Worm (Caenorhabditis elegans) whole organism, midembryonic: ENCODE data around the gene F38A6.5.

Experiments
- T22C8.4 ChIP-seq: fragments of 200-800 bp; sonication (Bioruptor generic); IDR thresholded peaks from 2 replicates; pipeline ENCODE4 v1.3.6; 2022; ENCODE audit warnings: missing genetic modification characterization, missing compliant biosample characterization
- cog-1 ChIP-seq: sonication (generic microtip); optimal IDR thresholded peaks from 2 replicates; lab custom pipeline; 2016; ENCODE audit warnings: missing genetic modification characterization, missing compliant biosample characterization
- flt-1 ChIP-seq: fragments of 200-800 bp; sonication (Bioruptor generic); IDR thresholded peaks from 2 replicates; pipeline ENCODE4 v1.3.6; 2022; ENCODE audit warnings: missing genetic modification characterization, missing compliant biosample characterization
- klf-2 ChIP-seq: fragments of 200-800 bp; sonication (Bioruptor generic); conservative IDR thresholded peaks from 2 replicates; pipeline ENCODE4 v1.3.6; 2022; ENCODE audit warnings: missing genetic modification reagents, missing genetic modification characterization, missing compliant biosample characterization
- med-1 ChIP-seq: sonication (generic microtip); optimal IDR thresholded peaks from 2 replicates; lab custom pipeline; 2017; ENCODE audit warnings: missing genetic modification characterization, mild to moderate bottlenecking, missing compliant biosample characterization, antibody characterized with exemption, missing genetic modification reagents; ENCODE audit not compliant: insufficient read depth
- ref-1 ChIP-seq: fragments of 200-800 bp; sonication (Bioruptor generic); conservative IDR thresholded peaks from 2 replicates; pipeline ENCODE4 v1.3.6; 2022; ENCODE audit warnings: missing genetic modification reagents, missing genetic modification characterization, missing compliant biosample characterization
- tab-1 ChIP-seq: fragments of 200-800 bp; sonication (Bioruptor generic); IDR thresholded peaks from 2 replicates; pipeline ENCODE4 v1.3.6; 2022; ENCODE audit warnings: missing genetic modification characterization, missing compliant biosample characterization
- ztf-23 ChIP-seq: fragments of 200-800 bp; sonication (Bioruptor generic); IDR thresholded peaks from 2 replicates; pipeline ENCODE4 v1.3.6; 2022; ENCODE audit warnings: missing genetic modification reagents, missing genetic modification characterization, missing compliant biosample characterization
- ztf-29 ChIP-seq: fragments of 200-800 bp; sonication (Bioruptor generic); IDR thresholded peaks from 2 replicates; pipeline ENCODE4 v1.3.6; 2022; ENCODE audit warnings: missing genetic modification reagents, missing genetic modification characterization, missing compliant biosample characterization

F38A6.5 gene

DNA sequence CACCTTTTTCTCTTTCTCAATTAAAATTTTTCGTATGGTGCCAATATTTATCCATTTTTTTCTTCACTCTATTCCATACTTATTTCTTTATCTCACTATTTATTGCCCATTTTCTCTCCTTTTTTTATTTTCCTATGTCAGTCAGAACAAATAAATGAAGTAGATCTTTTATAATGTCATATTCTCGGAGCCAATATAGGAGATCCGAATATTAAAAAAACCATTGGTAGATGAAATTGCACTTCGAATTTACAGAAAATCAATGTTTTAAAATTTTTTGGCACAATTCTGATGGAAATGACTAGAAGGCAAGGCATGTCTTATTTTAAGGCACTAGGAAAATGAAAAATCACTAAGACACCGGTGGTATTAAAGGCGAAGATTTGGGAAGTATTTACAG, 17.1 kb upstream of the F38A6.5 start:
- TF ChIP-seq ztf-29 (GFP tag; lab: Robert Waterston, UW) (no peak), flt-1 (no peak), ref-1 (no peak), med-1 (GFP tag; lab: Kevin White, UChicago) (no peak), ztf-23 (GFP tag; lab: Robert Waterston, UW) (no peak), T22C8.4 (GFP tag; lab: Robert Waterston, UW) (no peak), tab-1 (GFP tag; lab: Robert Waterston, UW) (no peak), klf-2 (GFP tag; lab: Robert Waterston, UW) (no peak), cog-1 (tag; lab: Kevin White, UChicago) (no peak)

DNA sequence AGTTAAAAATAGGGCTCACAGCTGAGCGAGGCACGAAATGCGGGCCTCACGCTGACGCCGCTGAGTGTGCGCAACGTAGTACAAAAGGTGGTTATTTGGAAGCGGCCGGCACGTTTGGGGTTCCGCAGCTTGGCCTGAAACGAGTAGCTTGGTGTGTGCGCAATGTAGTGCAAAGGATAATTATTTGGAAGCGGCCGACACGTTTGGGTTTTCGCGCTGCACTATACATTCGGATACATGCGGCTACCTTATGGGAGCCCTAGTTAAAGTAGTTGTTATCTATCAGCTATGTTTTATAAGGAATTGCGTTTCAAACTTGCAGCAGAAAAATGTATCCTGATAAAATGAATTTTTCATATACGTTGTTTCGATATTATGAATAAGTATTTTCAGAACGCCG, 16.5 kb upstream of the F38A6.5 start, which contains the start of gene Y44A6D.1:
Y44A6D.1 (minus strand) TSS at position 23 of the 400 bp plus-strand sequence.
- TF ChIP-seq flt-1 (no peak), tab-1 (GFP tag; lab: Robert Waterston, UW) (no peak), ref-1 (no peak), klf-2 (GFP tag; lab: Robert Waterston, UW) (no peak), med-1 (GFP tag; lab: Kevin White, UChicago) (no peak), T22C8.4 (GFP tag; lab: Robert Waterston, UW) (no peak)

DNA sequence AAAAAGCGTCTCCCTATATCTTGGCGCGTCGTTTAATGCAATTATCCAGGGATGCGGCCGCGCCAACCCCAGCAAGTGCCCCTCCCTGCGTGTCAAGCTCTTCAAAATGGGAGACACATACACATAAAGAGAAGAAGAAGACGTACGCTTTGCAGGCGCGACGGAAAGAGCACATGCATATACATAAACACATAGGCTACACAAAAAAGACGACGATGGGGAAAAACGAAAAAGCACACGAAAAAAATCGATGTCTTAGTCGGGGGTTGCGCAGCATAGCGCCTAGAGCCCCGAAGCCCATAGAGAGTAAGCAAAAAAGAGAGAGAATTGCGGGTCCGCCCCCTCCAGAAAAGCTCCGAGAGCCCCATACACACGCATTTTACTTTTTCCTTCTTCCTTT, 15.6 kb upstream of the F38A6.5 start, which contains the start of gene tpan-1:
tpan-1 (plus strand) TSS at position 398 of the 400 bp plus-strand sequence.
- TF ChIP-seq flt-1 (no peak), ztf-29 (GFP tag; lab: Robert Waterston, UW) (no peak), ref-1 (no peak), cog-1 (tag; lab: Kevin White, UChicago) (no peak), T22C8.4 (GFP tag; lab: Robert Waterston, UW) (no peak), tab-1 (GFP tag; lab: Robert Waterston, UW) (no peak), med-1 (GFP tag; lab: Kevin White, UChicago) (no peak), ztf-23 (GFP tag; lab: Robert Waterston, UW) (no peak)

DNA sequence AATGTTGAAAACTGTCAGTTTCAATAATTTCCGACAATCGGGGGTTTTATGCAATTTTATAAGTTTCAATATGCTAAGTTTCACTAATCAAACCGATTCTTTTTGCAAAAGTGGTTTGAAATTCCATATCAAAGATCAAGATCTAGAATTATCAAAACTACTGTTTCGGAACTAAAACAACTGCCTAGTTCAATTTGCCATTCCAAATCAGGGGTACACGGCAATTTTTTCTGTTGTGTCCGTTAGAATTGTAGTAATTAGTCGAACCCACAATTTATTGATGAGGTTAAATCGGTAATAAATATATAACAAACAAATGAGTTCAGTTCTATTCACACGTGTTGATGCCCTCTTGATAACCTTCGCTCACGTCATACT, 12.3 kb upstream of the F38A6.5 start:
- TF ChIP-seq tab-1 (GFP tag; lab: Robert Waterston, UW), result no peak
- no peak for TF ChIP-seq ztf-23 (GFP tag; lab: Robert Waterston, UW)
- TF ChIP-seq med-1 (GFP tag; lab: Kevin White, UChicago), result no peak
- TF ChIP-seq ztf-29 (GFP tag; lab: Robert Waterston, UW), result no peak
- no peak for TF ChIP-seq flt-1
- TF ChIP-seq T22C8.4 (GFP tag; lab: Robert Waterston, UW), result no peak
- no peak for TF ChIP-seq klf-2 (GFP tag; lab: Robert Waterston, UW)

DNA sequence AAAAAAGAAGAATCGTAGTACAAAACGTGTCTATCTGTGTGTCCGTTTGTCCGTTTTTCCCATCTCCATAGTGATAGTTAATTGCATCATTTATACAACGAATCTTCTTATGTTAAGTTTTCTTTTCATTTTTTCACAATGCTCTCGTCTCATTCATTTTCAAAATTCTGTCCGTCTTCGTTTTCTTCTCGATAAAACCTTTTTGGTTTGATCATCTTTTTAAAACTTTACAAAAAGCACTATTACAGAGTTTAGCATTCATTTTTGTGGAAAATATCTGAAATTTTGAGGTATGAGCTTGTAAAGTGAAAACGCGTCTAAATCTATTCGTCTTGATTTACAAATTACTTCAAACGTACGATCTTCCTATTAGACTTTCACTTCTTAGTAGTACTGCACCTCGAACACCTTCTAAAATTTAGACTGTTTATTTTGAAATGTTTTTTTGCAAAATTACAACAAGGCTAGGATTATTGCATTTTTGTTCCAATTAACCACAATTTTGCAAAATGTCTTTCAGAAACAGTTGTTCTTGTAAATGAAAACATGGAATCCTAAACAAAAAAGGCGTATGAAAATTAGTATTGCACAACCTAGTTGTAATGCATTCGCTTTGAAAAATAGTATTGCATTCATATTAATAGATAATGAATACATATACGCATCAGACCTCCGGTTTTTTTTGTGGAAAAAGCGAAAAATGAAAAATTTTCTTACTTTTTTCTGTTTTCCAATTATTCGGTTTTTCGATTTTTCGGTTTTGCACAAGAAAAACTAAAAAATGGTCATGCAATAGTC, 11.7 kb upstream of the F38A6.5 start:
- TF ChIP-seq cog-1 (tag; lab: Kevin White, UChicago) (no peak), flt-1 (no peak), med-1 (GFP tag; lab: Kevin White, UChicago) (no peak), ref-1 (no peak), klf-2 (GFP tag; lab: Robert Waterston, UW) (no peak), ztf-29 (GFP tag; lab: Robert Waterston, UW) (no peak), ztf-23 (GFP tag; lab: Robert Waterston, UW) (no peak), tab-1 (GFP tag; lab: Robert Waterston, UW) (no peak), T22C8.4 (GFP tag; lab: Robert Waterston, UW) (no peak)

DNA sequence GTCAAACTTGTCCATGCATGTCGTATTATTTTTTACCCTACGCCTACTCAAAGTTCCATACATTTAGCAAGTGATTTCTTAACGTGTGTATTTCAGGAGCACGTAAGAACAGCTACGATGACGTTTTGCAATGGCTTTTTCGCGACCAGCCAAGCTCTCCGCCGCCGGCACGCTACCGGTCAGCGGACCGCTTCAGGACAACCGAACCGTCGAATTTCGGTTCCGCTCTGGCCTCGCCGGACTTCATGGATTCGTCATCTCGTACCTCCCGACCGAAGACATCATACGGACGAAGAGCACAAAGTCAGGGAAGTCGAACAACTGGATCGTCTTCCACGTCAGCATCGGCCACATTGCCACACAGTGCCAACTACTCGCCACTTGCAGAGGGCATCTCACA, 10.1 kb upstream of the F38A6.5 start:
- TF ChIP-seq cog-1 (tag; lab: Kevin White, UChicago) (no peak), ztf-23 (GFP tag; lab: Robert Waterston, UW) (no peak), med-1 (GFP tag; lab: Kevin White, UChicago) (no peak), ztf-29 (GFP tag; lab: Robert Waterston, UW) (no peak), tab-1 (GFP tag; lab: Robert Waterston, UW) (no peak), T22C8.4 (GFP tag; lab: Robert Waterston, UW) (no peak), klf-2 (GFP tag; lab: Robert Waterston, UW) (no peak), flt-1 (no peak), ref-1 (no peak)

DNA sequence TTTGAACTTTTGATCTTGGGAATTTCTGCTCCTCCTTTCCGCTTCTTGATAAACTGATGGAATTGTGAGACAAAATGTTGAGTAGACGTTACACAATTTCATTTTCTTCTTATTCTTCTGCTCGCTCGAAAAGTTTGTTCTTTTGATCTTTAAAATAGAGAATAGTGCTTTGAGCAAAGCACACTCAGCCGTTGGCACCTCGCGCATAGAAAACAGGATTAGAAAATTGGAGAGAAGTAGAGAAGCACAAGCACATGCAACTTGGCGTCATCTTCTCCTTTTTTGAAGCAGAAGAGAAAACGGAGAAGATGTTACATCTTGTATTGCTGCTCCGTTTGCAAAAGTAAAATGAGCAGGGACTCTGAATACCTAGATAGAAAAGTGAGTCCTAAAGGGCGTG, 8.6 kb upstream of the F38A6.5 start:
- TF ChIP-seq T22C8.4 (GFP tag; lab: Robert Waterston, UW), result no peak
- TF ChIP-seq klf-2 (GFP tag; lab: Robert Waterston, UW), result no peak
- TF ChIP-seq med-1 (GFP tag; lab: Kevin White, UChicago), result no peak
- TF ChIP-seq ztf-23 (GFP tag; lab: Robert Waterston, UW), result no peak

DNA sequence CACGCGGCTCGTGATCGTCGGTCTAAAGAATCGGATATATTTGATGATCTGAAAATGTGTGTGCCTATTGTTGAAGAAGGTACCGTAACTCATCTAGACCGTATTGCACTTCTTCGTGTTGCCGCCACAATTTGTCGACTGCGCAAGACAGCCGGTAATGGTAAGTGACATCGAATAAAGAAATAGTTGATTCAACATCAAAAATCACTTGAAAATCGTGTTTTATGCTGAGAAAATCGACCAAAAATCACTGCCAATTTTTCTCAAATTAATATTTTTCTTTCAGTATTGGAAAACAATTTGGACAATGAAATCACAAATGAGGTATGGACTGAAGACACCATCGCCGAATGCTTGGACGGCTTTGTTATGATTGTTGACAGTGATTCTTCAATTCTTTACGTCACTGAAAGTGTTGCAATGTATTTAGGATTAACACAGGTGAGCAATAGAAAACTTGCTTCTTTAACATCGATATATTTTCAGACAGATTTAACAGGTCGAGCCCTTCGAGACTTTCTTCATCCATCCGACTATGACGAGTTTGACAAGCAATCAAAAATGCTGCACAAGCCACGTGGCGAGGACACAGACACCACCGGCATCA, 7.9 kb upstream of the F38A6.5 start:
- TF ChIP-seq tab-1 (GFP tag; lab: Robert Waterston, UW), result no peak
- no peak for TF ChIP-seq ref-1
- no peak for TF ChIP-seq ztf-29 (GFP tag; lab: Robert Waterston, UW)
- TF ChIP-seq klf-2 (GFP tag; lab: Robert Waterston, UW), result no peak

DNA sequence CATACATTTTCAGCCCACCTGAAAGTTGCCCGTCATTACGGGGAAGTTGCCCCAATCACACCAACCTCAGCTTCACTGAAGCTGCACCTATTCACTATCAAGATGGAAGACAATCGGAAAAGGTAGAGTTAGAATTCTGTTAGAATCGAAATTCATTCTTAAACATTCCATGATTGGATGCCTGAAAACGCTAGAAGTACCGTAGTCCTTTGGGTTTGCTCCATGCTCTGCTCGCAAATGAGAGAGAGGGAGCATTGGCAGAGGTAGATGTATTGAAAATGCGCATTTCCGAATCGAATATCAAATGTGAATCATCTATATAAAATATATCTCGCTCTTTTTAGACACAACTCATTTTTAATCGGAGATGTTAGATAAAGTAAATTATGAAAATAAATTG, 6.9 kb upstream of the F38A6.5 start, which contains the start of gene hif-1:
hif-1 (plus strand) TSS at position 8 of the 400 bp plus-strand sequence.
- TF ChIP-seq ztf-29 (GFP tag; lab: Robert Waterston, UW) (no peak), cog-1 (tag; lab: Kevin White, UChicago) (no peak)
